Worm (Caenorhabditis elegans) whole organism, L3 larva: ENCODE data around the gene catp-5.

ENCODE experiments used
- aly-2 ChIP-seq: fragments of 150-350 bp; optimal IDR thresholded peaks from 2 replicates; lab custom pipeline; 2014; ENCODE audit warnings: missing biosample characterization, missing genetic modification characterization
- ceh-16 ChIP-seq: sonication (generic microtip); optimal IDR thresholded peaks from 2 replicates; lab custom pipeline; 2017; ENCODE audit warnings: missing biosample characterization, missing genetic modification characterization
- ceh-28 ChIP-seq: fragments of 150-350 bp; optimal IDR thresholded peaks from 2 replicates; lab custom pipeline; 2014; ENCODE audit warnings: missing biosample characterization, missing genetic modification reagents, missing genetic modification characterization
- ceh-82 ChIP-seq: fragments of 150-350 bp; optimal IDR thresholded peaks from 2 replicates; lab custom pipeline; 2014; ENCODE audit warnings: missing biosample characterization, missing genetic modification characterization
- ceh-9 ChIP-seq: sonication (generic microtip); optimal IDR thresholded peaks from 2 replicates; lab custom pipeline; 2018; ENCODE audit warnings: missing biosample characterization, missing genetic modification characterization
- daf-12 ChIP-seq: fragments of 150-350 bp; optimal IDR thresholded peaks from 2 replicates; lab custom pipeline; 2014; ENCODE audit warnings: missing biosample characterization, missing genetic modification reagents, missing genetic modification characterization
- egl-27 ChIP-seq: sonication (generic microtip); optimal IDR thresholded peaks from 4 replicates; lab custom pipeline; 2017; ENCODE audit warnings: missing biosample characterization, missing genetic modification reagents, missing genetic modification characterization
- elt-1 ChIP-seq: fragments of 150-350 bp; optimal IDR thresholded peaks from 2 replicates; lab custom pipeline; 2014; ENCODE audit warnings: missing biosample characterization, missing genetic modification characterization
- elt-2 ChIP-seq: sonication (generic microtip); optimal IDR thresholded peaks from 2 replicates; lab custom pipeline; 2016; ENCODE audit warnings: missing genetic modification reagents, mild to moderate bottlenecking, missing genetic modification characterization, missing compliant biosample characterization
- elt-3 ChIP-seq, 3 experiments: fragments of 150-350 bp in 1 of 3; sonication (generic microtip) in 2 of 3; optimal IDR thresholded peaks; 2 replicates in 2 of 3; 4 replicates in 1 of 3; lab custom pipeline; 2014 to 2017; ENCODE audit warnings: missing biosample characterization in 3 of 3, missing genetic modification characterization in 3 of 3
- fkh-10 ChIP-seq: sonication (generic microtip); optimal IDR thresholded peaks from 2 replicates; lab custom pipeline; 2017; ENCODE audit warnings: missing biosample characterization, missing genetic modification reagents, missing genetic modification characterization
- fkh-2 ChIP-seq: fragments of 150-350 bp; optimal IDR thresholded peaks from 2 replicates; lab custom pipeline; 2014; ENCODE audit warnings: missing biosample characterization, missing genetic modification reagents, missing genetic modification characterization
- hmg-11 ChIP-seq: sonication (generic microtip); optimal IDR thresholded peaks from 2 replicates; lab custom pipeline; 2016; ENCODE audit warnings: missing genetic modification characterization, missing compliant biosample characterization
- lin-15B ChIP-seq: fragments of 150-350 bp; optimal IDR thresholded peaks from 2 replicates; lab custom pipeline; 2014; ENCODE audit warnings: missing biosample characterization, missing genetic modification characterization
- lsy-12 ChIP-seq: sonication (generic microtip); optimal IDR thresholded peaks from 2 replicates; lab custom pipeline; 2016; ENCODE audit warnings: mild to moderate bottlenecking, missing genetic modification characterization, missing compliant biosample characterization
- mdl-1 ChIP-seq: fragments of 150-350 bp; optimal IDR thresholded peaks from 2 replicates; lab custom pipeline; 2014; ENCODE audit warnings: missing biosample characterization, missing genetic modification characterization
- nfya-1 ChIP-seq: sonication (generic microtip); optimal IDR thresholded peaks from 2 replicates; lab custom pipeline; 2017; ENCODE audit warnings: missing genetic modification characterization, mild to moderate bottlenecking, missing compliant biosample characterization, antibody characterized with exemption, moderate library complexity; ENCODE audit not compliant: insufficient read depth
- nhr-11 ChIP-seq: fragments of 150-350 bp; optimal IDR thresholded peaks from 2 replicates; lab custom pipeline; 2014; ENCODE audit warnings: missing biosample characterization, missing genetic modification characterization
- nhr-237 ChIP-seq: fragments of 150-350 bp; optimal IDR thresholded peaks from 2 replicates; lab custom pipeline; 2014; ENCODE audit warnings: missing biosample characterization, missing genetic modification characterization
- nhr-25 ChIP-seq: sonication (generic microtip); optimal IDR thresholded peaks from 2 replicates; lab custom pipeline; 2017; ENCODE audit warnings: missing biosample characterization, missing genetic modification characterization
- nhr-43 ChIP-seq: sonication (generic microtip); optimal IDR thresholded peaks from 2 replicates; lab custom pipeline; 2016; ENCODE audit warnings: mild to moderate bottlenecking, missing genetic modification characterization, missing compliant biosample characterization; ENCODE audit not compliant: poor library complexity, severe bottlenecking
- nhr-67 ChIP-seq: fragments of 150-350 bp; optimal IDR thresholded peaks from 2 replicates; lab custom pipeline; 2014; ENCODE audit warnings: missing biosample characterization, missing genetic modification characterization
- nhr-76 ChIP-seq: fragments of 150-350 bp; sonication (generic microtip); optimal IDR thresholded peaks from 5 replicates; lab custom pipeline; 2014; ENCODE audit warnings: missing biosample characterization, missing genetic modification characterization
- nhr-77 ChIP-seq: fragments of 150-350 bp; optimal IDR thresholded peaks from 2 replicates; lab custom pipeline; 2014; ENCODE audit warnings: missing biosample characterization, missing genetic modification characterization
- pha-4 ChIP-seq: fragments of 150-350 bp; optimal IDR thresholded peaks from 2 replicates; lab custom pipeline; 2014; ENCODE audit warnings: missing biosample characterization, missing genetic modification reagents, missing genetic modification characterization
- sea-2 ChIP-seq: fragments of 150-350 bp; sonication (generic microtip); optimal IDR thresholded peaks from 4 replicates; lab custom pipeline; 2014; ENCODE audit warnings: missing biosample characterization, missing genetic modification reagents, missing genetic modification characterization
- snpc-4 ChIP-seq: fragments of 150-350 bp; optimal IDR thresholded peaks from 2 replicates; lab custom pipeline; 2014; ENCODE audit warnings: missing biosample characterization, missing genetic modification characterization
- tbx-2 ChIP-seq: sonication (generic microtip); optimal IDR thresholded peaks from 2 replicates; lab custom pipeline; 2016; ENCODE audit warnings: mild to moderate bottlenecking, missing genetic modification characterization, missing compliant biosample characterization
- ztf-11 ChIP-seq: fragments of 150-350 bp; optimal IDR thresholded peaks from 2 replicates; lab custom pipeline; 2014; ENCODE audit warnings: missing biosample characterization, missing genetic modification characterization
- ztf-4 ChIP-seq: fragments of 150-350 bp; optimal IDR thresholded peaks from 2 replicates; lab custom pipeline; 2014; ENCODE audit warnings: missing biosample characterization, missing genetic modification characterization

Gene catp-5

ce11 chrX:8067268-8067667 is 31.4 kb downstream of the catp-5 start, which contains the start of gene C18A11.2:
Gene C18A11.2, plus strand, starts transcription at chrX:8067568.
- no peak for TF ChIP-seq ztf-4
- TF ChIP-seq fkh-10 (GFP tag; lab: Kevin White, UChicago) = no peak
- no peak for TF ChIP-seq nhr-237 (tag; lab: Kevin White, UChicago)
- TF ChIP-seq pha-4 (tag; lab: Kevin White, UChicago) = no peak
- no peak for TF ChIP-seq ceh-16 (tag; lab: Kevin White, UChicago)
- TF ChIP-seq lsy-12 (tag; lab: Kevin White, UChicago) = no peak
- TF ChIP-seq ceh-82 (tag; lab: Kevin White, UChicago) = no peak
- TF ChIP-seq lin-15B (tag; lab: Kevin White, UChicago) = no peak
- TF ChIP-seq nhr-11 (tag; lab: Kevin White, UChicago) = no peak
- TF ChIP-seq sea-2 (GFP tag; lab: Kevin White, UChicago) = no peak
- no peak for TF ChIP-seq fkh-2 (tag; lab: Kevin White, UChicago)
- no peak for TF ChIP-seq elt-1 (tag; lab: Kevin White, UChicago)
- TF ChIP-seq daf-12 (tag; lab: Kevin White, UChicago) = no peak
- TF ChIP-seq egl-27 (tag; lab: Kevin White, UChicago) = no peak
- no peak for TF ChIP-seq ztf-11

DNA sequence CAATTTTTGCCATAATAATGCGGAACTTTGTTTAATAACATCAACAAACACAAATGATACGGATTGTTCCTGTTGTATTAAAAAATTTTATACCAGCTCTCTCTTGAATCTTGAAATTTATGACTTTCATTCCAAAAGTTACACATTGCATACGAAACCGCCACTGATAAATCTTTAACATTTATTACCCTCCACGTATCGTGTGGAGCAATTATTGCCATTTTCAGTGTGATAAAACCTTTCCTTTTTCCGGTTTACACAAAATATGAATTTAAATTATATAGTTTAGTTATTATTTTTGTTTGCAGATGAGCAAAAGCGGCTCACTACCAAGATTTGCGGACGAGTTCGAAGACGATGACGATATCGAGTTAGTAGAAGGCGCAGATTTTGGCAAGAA is 37.8 kb downstream of the catp-5 start, which contains the start of gene C18A11.3:
C18A11.3 (plus strand) TSS at position 301 of the 400 bp plus-strand sequence.
- TF ChIP-seq nhr-77 (tag; lab: Kevin White, UChicago) = no peak
- no peak for TF ChIP-seq elt-3 (tag; optimal IDR thresholded peaks at IDR 0.05; lab: Kevin White, UChicago)
- TF ChIP-seq elt-1 (tag; lab: Kevin White, UChicago) = no peak
- no peak for TF ChIP-seq tbx-2 (tag; lab: Kevin White, UChicago)
- TF ChIP-seq elt-2 = peak; percentile 47
- no peak for TF ChIP-seq nhr-76 (tag; lab: Kevin White, UChicago)
- no peak for TF ChIP-seq daf-12 (tag; lab: Kevin White, UChicago)
- no peak for TF ChIP-seq hmg-11 (tag; lab: Kevin White, UChicago)

DNA sequence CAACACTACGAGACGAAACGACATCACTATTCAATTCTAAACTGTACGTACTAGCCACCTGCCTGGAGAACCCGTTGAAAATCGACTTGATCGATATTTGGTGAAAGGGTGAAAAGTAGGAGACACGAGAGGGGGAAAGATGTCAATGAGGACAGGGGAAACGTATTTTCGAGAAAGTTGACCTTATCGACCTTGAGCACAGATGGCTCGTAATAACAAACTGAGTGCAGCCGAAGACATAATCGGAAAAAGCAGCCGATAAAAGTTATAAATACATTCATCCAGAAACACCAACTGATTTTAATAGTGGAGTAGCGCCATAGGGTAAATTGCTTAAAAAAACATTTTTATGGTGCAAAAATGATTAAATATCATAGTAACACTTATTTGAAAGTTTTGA is 38.7 kb downstream of the catp-5 start:
- TF ChIP-seq ceh-16 (tag; lab: Kevin White, UChicago) (no peak), ceh-28 (tag; lab: Kevin White, UChicago) (peak; percentile 47), nhr-25 (tag; lab: Kevin White, UChicago) (peak; percentile 48)

- TF ChIP-seq hmg-11 (tag; lab: Kevin White, UChicago) (no peak), snpc-4 (tag; lab: Kevin White, UChicago) (peak; percentile 0), sea-2 (GFP tag; lab: Kevin White, UChicago) (no peak), nfya-1 (tag; lab: Kevin White, UChicago) (peak; percentile 10), nhr-43 (tag; lab: Kevin White, UChicago) (no peak), ceh-28 (tag; lab: Kevin White, UChicago) (peak; percentile 57), nhr-67 (no peak)
Observed at ce11 chrX:8057791-8058270, 40.8 kb downstream of the catp-5 start, which contains the start of gene dim-1. Gene dim-1, minus strand, starts transcription at chrX:8058220.

ce11 chrX:8054478-8054877 is 44.2 kb downstream of the catp-5 start:
- no peak for TF ChIP-seq nhr-76 (tag; lab: Kevin White, UChicago)
- TF ChIP-seq lsy-12 (tag; lab: Kevin White, UChicago) = no peak
- no peak for TF ChIP-seq aly-2 (tag; lab: Kevin White, UChicago)
- no peak for TF ChIP-seq ceh-28 (tag; lab: Kevin White, UChicago)
- TF ChIP-seq sea-2 (GFP tag; lab: Kevin White, UChicago) = no peak
- no peak for TF ChIP-seq fkh-10 (GFP tag; lab: Kevin White, UChicago)

- TF ChIP-seq ceh-9 (tag; lab: Kevin White, UChicago) = no peak
- TF ChIP-seq nfya-1 (tag; lab: Kevin White, UChicago) = peak; percentile 19
- peak; percentile 49 for TF ChIP-seq ceh-28 (tag; lab: Kevin White, UChicago)
- TF ChIP-seq mdl-1 (tag; lab: Kevin White, UChicago) = no peak
Observed at ce11 chrX:8053008-8053441, 45.6 kb downstream of the catp-5 start.
